Worm (Caenorhabditis elegans) whole organism, mixed stage, embryonic: ENCODE measurements around the gene cdc-42.

Experiments
- bed-3 ChIP-seq: fragments of 200-800 bp; sonication (Bioruptor generic); optimal IDR thresholded peaks from 3 replicates; lab custom pipeline; 2018; ENCODE audit warnings: mild to moderate bottlenecking, missing genetic modification characterization, moderate library complexity, missing compliant biosample characterization
- ceh-39 ChIP-seq: fragments of 150-350 bp; optimal IDR thresholded peaks from 2 replicates; lab custom pipeline; 2014; ENCODE audit warnings: missing biosample characterization, missing genetic modification characterization
- ces-1 ChIP-seq: fragments of 150-350 bp; optimal IDR thresholded peaks from 2 replicates; lab custom pipeline; 2014; ENCODE audit warnings: missing biosample characterization, missing genetic modification reagents, missing genetic modification characterization
- elt-1 ChIP-seq: sonication (generic microtip); optimal IDR thresholded peaks from 2 replicates; lab custom pipeline; 2017; ENCODE audit warnings: missing genetic modification characterization, mild to moderate bottlenecking, missing compliant biosample characterization, antibody characterized with exemption, moderate library complexity, borderline replicate concordance; ENCODE audit not compliant: insufficient read depth
- lin-13 ChIP-seq: fragments of 150-350 bp; optimal IDR thresholded peaks from 2 replicates; lab custom pipeline; 2014; ENCODE audit warnings: missing biosample characterization, missing genetic modification characterization
- lin-32 ChIP-seq: fragments of 200-800 bp; sonication (Bioruptor generic); optimal IDR thresholded peaks from 2 replicates; lab custom pipeline; 2018; ENCODE audit warnings: mild to moderate bottlenecking, missing genetic modification characterization, missing compliant biosample characterization
- nhr-237 ChIP-seq: fragments of 150-350 bp; optimal IDR thresholded peaks from 2 replicates; lab custom pipeline; 2014; ENCODE audit warnings: missing biosample characterization, missing genetic modification characterization
- nhr-76 ChIP-seq: sonication (generic microtip); optimal IDR thresholded peaks from 2 replicates; lab custom pipeline; 2017; ENCODE audit warnings: missing biosample characterization, missing genetic modification characterization
- pha-4 ChIP-seq: fragments of 150-350 bp; optimal IDR thresholded peaks from 2 replicates; lab custom pipeline; 2018; ENCODE audit warnings: missing biosample characterization, missing genetic modification reagents, missing genetic modification characterization
- unc-39 ChIP-seq: fragments of 150-350 bp; optimal IDR thresholded peaks from 2 replicates; lab custom pipeline; 2014; ENCODE audit warnings: missing biosample characterization, missing genetic modification characterization
- ztf-11 ChIP-seq: fragments of 150-350 bp; optimal IDR thresholded peaks from 2 replicates; lab custom pipeline; 2014; ENCODE audit warnings: missing biosample characterization, missing genetic modification characterization

- TF ChIP-seq pha-4 (no peak), nhr-76 (tag; lab: Kevin White, UChicago) (no peak), ztf-11 (tag; lab: Kevin White, UChicago) (no peak), unc-39 (tag; lab: Kevin White, UChicago) (no peak), ces-1 (GFP tag; lab: Kevin White, UChicago) (no peak), bed-3 (no peak), elt-1 (tag; lab: Kevin White, UChicago) (no peak), ceh-39 (tag; lab: Kevin White, UChicago) (no peak), nhr-237 (tag; lab: Kevin White, UChicago) (no peak), lin-32 (GFP tag; lab: Kevin White, UChicago) (no peak), lin-13 (no peak)
Observed at ce11 chrII:7630052-7630451, 13.8 kb downstream of the cdc-42 start.
